Worm (Caenorhabditis elegans) whole organism, L4 larva: ENCODE data around the gene Y24D9A.7.

Experiments
- ama-1 ChIP-seq: fragments of 150-350 bp; optimal IDR thresholded peaks from 2 replicates; lab custom pipeline; 2014; ENCODE audit warnings: inconsistent platforms, mixed read lengths
- fkh-10 ChIP-seq: fragments of 150-350 bp; optimal IDR thresholded peaks from 2 replicates; lab custom pipeline; 2014; ENCODE audit warnings: missing biosample characterization, missing genetic modification reagents, missing genetic modification characterization
- nhr-77 ChIP-seq: fragments of 150-350 bp; optimal IDR thresholded peaks from 2 replicates; lab custom pipeline; 2014; ENCODE audit warnings: missing biosample characterization, missing genetic modification characterization
- unc-39 ChIP-seq: sonication (generic microtip); optimal IDR thresholded peaks from 2 replicates; lab custom pipeline; 2017; ENCODE audit warnings: missing biosample characterization, missing genetic modification characterization

DNA sequence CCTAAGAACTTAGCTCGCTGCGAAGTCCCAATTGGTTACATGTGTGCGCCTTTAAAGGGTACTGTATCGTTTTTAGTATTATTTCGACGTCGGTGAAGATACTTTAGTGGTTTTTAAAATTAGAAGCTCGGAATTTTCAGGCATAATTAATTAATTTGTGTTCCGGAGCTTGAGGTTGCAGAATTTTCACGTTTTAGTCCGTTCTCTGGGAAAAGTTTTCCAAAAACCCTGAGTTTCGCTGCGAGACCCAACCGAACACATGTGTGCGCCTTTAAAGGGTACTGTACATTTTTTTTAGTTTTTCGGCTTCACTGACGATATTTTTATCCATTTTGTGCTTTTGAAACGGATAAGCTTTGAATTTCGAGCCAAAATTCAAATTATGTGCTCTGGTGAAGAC is 11.5 kb downstream of the Y24D9A.7 start:
- TF ChIP-seq nhr-77 (tag; lab: Kevin White, UChicago), result no peak
- no peak for TF ChIP-seq ama-1 (lab: Kevin White, UChicago)
- TF ChIP-seq unc-39 (tag; lab: Kevin White, UChicago), result no peak
- no peak for TF ChIP-seq fkh-10 (GFP tag; lab: Kevin White, UChicago)
